Fruit fly (Drosophila melanogaster): ENCODE measurements around the gene tko.

tko gene

dm6 chrX:2396204-2396882 lies 47.4 kb downstream of the tko start (continued):
- peak; percentile 29 for TF ChIP-seq kay (GFP tag; optimal IDR thresholded peaks at IDR 0.05)
- TF ChIP-seq Dp (GFP tag; optimal IDR thresholded peaks at IDR 0.05), result no peak
- TF ChIP-seq CG1024 (GFP tag; IDR thresholded peaks at IDR 0.05), result no peak
- peak; percentile 5 for TF ChIP-seq CG17186 (GFP tag; optimal IDR thresholded peaks at IDR 0.05)
- TF ChIP-seq CG5953 (GFP tag; IDR thresholded peaks at IDR 0.05), result no peak
- TF ChIP-seq mirr (GFP tag; optimal IDR thresholded peaks at IDR 0.05), result no peak
- no peak for TF ChIP-seq HLHmδ (GFP tag; optimal IDR thresholded peaks at IDR 0.05)
- TF ChIP-seq B-H2 (GFP tag; optimal IDR thresholded peaks at IDR 0.05), result no peak
- TF ChIP-seq cg (GFP tag; optimal IDR thresholded peaks at IDR 0.05), result no peak
- TF ChIP-seq Ravus (GFP tag; IDR thresholded peaks at IDR 0.05), result no peak
- peak; percentile 41; the same call in 1 of the 3 replicates for TF ChIP-seq dysf (GFP tag; IDR thresholded peaks at IDR 0.05)
- TF ChIP-seq CG15514 (GFP tag; optimal IDR thresholded peaks at IDR 0.05), result no peak
- TF ChIP-seq dimm (GFP tag; IDR thresholded peaks at IDR 0.05), result no peak
- no peak for TF ChIP-seq knrl (GFP tag; IDR thresholded peaks at IDR 0.05; ENCODE audit: partially characterized antibody)
- no peak for TF ChIP-seq CG13296 (GFP tag; optimal IDR thresholded peaks at IDR 0.05)
- no peak for TF ChIP-seq Dfd (GFP tag; optimal IDR thresholded peaks at IDR 0.05)
- no peak for TF ChIP-seq Drgx (GFP tag; IDR thresholded peaks at IDR 0.05)
- TF ChIP-seq row (GFP tag; IDR thresholded peaks at IDR 0.05), result peak; percentile 78
- peak; percentile 40; the same call in 1 of the 2 replicates for TF ChIP-seq ara (GFP tag; IDR thresholded peaks at IDR 0.05)
- TF ChIP-seq CG12104 (GFP tag; optimal IDR thresholded peaks at IDR 0.05), result no peak
- no peak for TF ChIP-seq CG6854 (GFP tag; optimal IDR thresholded peaks at IDR 0.05)
- TF ChIP-seq CG11560 (tag; IDR thresholded peaks at IDR 0.05), result no peak
- TF ChIP-seq ato (GFP tag; IDR thresholded peaks at IDR 0.05; ENCODE audit: partially characterized antibody), result no peak
- no peak for TF ChIP-seq br (optimal IDR thresholded peaks at IDR 0.05)
- TF ChIP-seq CG17361 (GFP tag; IDR thresholded peaks at IDR 0.05), result peak; percentile 63
- no peak for TF ChIP-seq gce (GFP tag; IDR thresholded peaks at IDR 0.05)
- TF ChIP-seq CrebB (tag; optimal IDR thresholded peaks at IDR 0.05), result no peak
- peak; percentile 49; the same call in 1 of the 2 replicates for TF ChIP-seq Ptx1 (GFP tag; IDR thresholded peaks at IDR 0.05)
- TF ChIP-seq bigmax (GFP tag; optimal IDR thresholded peaks at IDR 0.05), result no peak
- TF ChIP-seq CG8924 (tag; optimal IDR thresholded peaks at IDR 0.05), result peak; percentile 58
- TF ChIP-seq Med (GFP tag), result no peak
- TF ChIP-seq CG15479 (GFP tag; optimal IDR thresholded peaks at IDR 0.05), result no peak
- TF ChIP-seq Bdp1 (GFP tag; optimal IDR thresholded peaks at IDR 0.05), result no peak
- TF ChIP-seq phol (tag; optimal IDR thresholded peaks at IDR 0.05), result peak; percentile 67
- TF ChIP-seq CG12219 (GFP tag; optimal IDR thresholded peaks at IDR 0.05), result peak; percentile 29
- no peak for TF ChIP-seq Atf3 (GFP tag; optimal IDR thresholded peaks at IDR 0.05)
- no peak for TF ChIP-seq Hey (tag; optimal IDR thresholded peaks at IDR 0.05)
- no peak for TF ChIP-seq grn (GFP tag; optimal IDR thresholded peaks at IDR 0.05)
- TF ChIP-seq eyg (GFP tag; optimal IDR thresholded peaks at IDR 0.05), result no peak
- TF ChIP-seq lola (GFP tag; optimal IDR thresholded peaks at IDR 0.05), result peak in 1 of 3 experiments; percentile 64
- TF ChIP-seq jumu (GFP tag; optimal IDR thresholded peaks at IDR 0.05), result no peak
- TF ChIP-seq Sin3A (optimal IDR thresholded peaks at IDR 0.05), result no peak
- peak; percentile 75 for TF ChIP-seq Ets65A (GFP tag)
- peak; percentile 28 for TF ChIP-seq salm (tag; optimal IDR thresholded peaks at IDR 0.05)
- TF ChIP-seq unpg (GFP tag; optimal IDR thresholded peaks at IDR 0.05), result peak; percentile 69
- TF ChIP-seq Kr (GFP tag; optimal IDR thresholded peaks at IDR 0.05), result no peak
- TF ChIP-seq HLH54F (GFP tag; optimal IDR thresholded peaks at IDR 0.05), result no peak
- TF ChIP-seq CG8765 (GFP tag; IDR thresholded peaks at IDR 0.05), result no peak
- no peak for TF ChIP-seq CG11093 (GFP tag; IDR thresholded peaks at IDR 0.05)
- peak; percentile 59 for TF ChIP-seq CG7556 (GFP tag; optimal IDR thresholded peaks at IDR 0.05)
- no peak for TF ChIP-seq mam (GFP tag; optimal IDR thresholded peaks at IDR 0.05)
